Fruit fly (Drosophila melanogaster): ENCODE results near the gene Vps45.

Gene Vps45

dm6 chr3R:9527907-9528842 lies 35.5 kb upstream of the Vps45 start (continued):
- TF ChIP-seq CG3995 (GFP tag; optimal IDR thresholded peaks at IDR 0.05) (peak; percentile 71), hbn (GFP tag; IDR thresholded peaks at IDR 0.05; ENCODE audit: partially characterized antibody) (no peak), ro (GFP tag; IDR thresholded peaks at IDR 0.05) (peak; percentile 58), danr (GFP tag; IDR thresholded peaks at IDR 0.05) (peak; percentile 78), CG1792 (GFP tag; optimal IDR thresholded peaks at IDR 0.05) (peak; percentile 93), nerfin-2 (GFP tag; IDR thresholded peaks at IDR 0.05; ENCODE audit: partially characterized antibody) (0 out of 2 replicates have a peak, but pooled peaks have one; percentile 28), Usf (GFP tag; optimal IDR thresholded peaks at IDR 0.05) (peak; percentile 3), Ssrp (tag; optimal IDR thresholded peaks at IDR 0.05) (peak; percentile 42), ase (GFP tag; IDR thresholded peaks at IDR 0.05) (peak; percentile 85), fd102C (GFP tag; optimal IDR thresholded peaks at IDR 0.05) (no peak), CG2202 (tag; optimal IDR thresholded peaks at IDR 0.05) (peak; percentile 16), maf-S (GFP tag; optimal IDR thresholded peaks at IDR 0.05) (peak; percentile 85), mirr (GFP tag; optimal IDR thresholded peaks at IDR 0.05) (peak; percentile 94), NC2β (GFP tag; optimal IDR thresholded peaks at IDR 0.05) (peak; percentile 84), CG2889 (GFP tag; IDR thresholded peaks at IDR 0.05) (peak; percentile 75; the same call in 1 of the 3 replicates), usp (GFP tag; optimal IDR thresholded peaks at IDR 0.05) (no peak), CG8944 (GFP tag; optimal IDR thresholded peaks at IDR 0.05) (peak; percentile 70), ken (GFP tag; IDR thresholded peaks at IDR 0.05) (peak; percentile 79; the same call in 2 of the 3 replicates), CG13287 (GFP tag; IDR thresholded peaks at IDR 0.05; ENCODE audit: partially characterized antibody) (no peak), Jarid2 (GFP tag; optimal IDR thresholded peaks at IDR 0.05) (no peak), HHEX (GFP tag; optimal IDR thresholded peaks at IDR 0.05) (peak; percentile 93), Taf1 (GFP tag; IDR thresholded peaks at IDR 0.05) (peak; percentile 89), Fer3 (tag; optimal IDR thresholded peaks at IDR 0.05) (peak; percentile 95), sd (tag; optimal IDR thresholded peaks at IDR 0.05) (peak; percentile 85), crp (GFP tag; optimal IDR thresholded peaks at IDR 0.05) (peak in 1 of 2 experiments; percentile 33), corto (GFP tag; optimal IDR thresholded peaks at IDR 0.05) (peak; percentile 96), inv (GFP tag; IDR thresholded peaks at IDR 0.05; ENCODE audit: partially characterized antibody) (peak; percentile 35; the same call in 1 of the 2 replicates), Lim3 (GFP tag; IDR thresholded peaks at IDR 0.05) (no peak), aop (GFP tag; IDR thresholded peaks at IDR 0.05) (0 out of 2 replicates have a peak, but pooled peaks have one; percentile 24), CG18011 (GFP tag; optimal IDR thresholded peaks at IDR 0.05) (peak; percentile 68), CG14050 (GFP tag; IDR thresholded peaks at IDR 0.05) (peak; percentile 56), NFAT (GFP tag; IDR thresholded peaks at IDR 0.05) (peak; percentile 95), Abd-B (GFP tag; optimal IDR thresholded peaks at IDR 0.05) (peak; percentile 83), CG11085 (GFP tag; IDR thresholded peaks at IDR 0.05) (peak; percentile 93), CG7372 (GFP tag; IDR thresholded peaks at IDR 0.05) (peak; percentile 85), Eip74EF (GFP tag; optimal IDR thresholded peaks at IDR 0.05) (peak in 1 of 2 experiments; percentile 65), CG11695 (GFP tag; IDR thresholded peaks at IDR 0.05) (peak; percentile 94), zf30C (GFP tag; optimal IDR thresholded peaks at IDR 0.05) (no peak), CG7928 (GFP tag; optimal IDR thresholded peaks at IDR 0.05) (peak; percentile 75), her (GFP tag; optimal IDR thresholded peaks at IDR 0.05) (peak; percentile 94), CG6689 (GFP tag; IDR thresholded peaks at IDR 0.05) (peak; percentile 88), Sry-β (GFP tag; optimal IDR thresholded peaks at IDR 0.05) (no peak), CG34224 (GFP tag; IDR thresholded peaks at IDR 0.05; ENCODE audit: partially characterized antibody) (no peak), ftz-f1 (GFP tag; optimal IDR thresholded peaks at IDR 0.05) (peak; percentile 65), gfzf (GFP tag; optimal IDR thresholded peaks at IDR 0.05) (no peak), CG1647 (GFP tag; optimal IDR thresholded peaks at IDR 0.05) (peak; percentile 94), cas (GFP tag; IDR thresholded peaks at IDR 0.05) (peak; percentile 91)

Measured in whole organism, embryonic.